Worm (Caenorhabditis elegans): ENCODE results near the gene ule-5.

Gene ule-5

ce11 chrX:11920723-11921283 is 37.9 kb downstream of the ule-5 start, which contains the start of gene Y62H9A.14:
Gene Y62H9A.14 (plus strand): TSS chrX:11921233.
- TF ChIP-seq daf-12 (tag; optimal IDR thresholded peaks at IDR 0.05) (no peak), egl-5 (tag; optimal IDR thresholded peaks at IDR 0.05) (no peak), mdl-1 (tag; optimal IDR thresholded peaks at IDR 0.05) (no peak), elt-2 (tag; optimal IDR thresholded peaks at IDR 0.05) (no peak)

ce11 chrX:11924158-11924557 is 41.2 kb downstream of the ule-5 start, which contains the start of gene F55G7.1:
Gene F55G7.1 (plus strand): TSS chrX:11924433.
- TF ChIP-seq hmg-11 (tag; optimal IDR thresholded peaks at IDR 0.05) (peak; percentile 20), fkh-10 (GFP tag; optimal IDR thresholded peaks at IDR 0.05) (no peak), nhr-77 (tag; optimal IDR thresholded peaks at IDR 0.05) (peak; percentile 82), nhr-43 (tag; optimal IDR thresholded peaks at IDR 0.05; ENCODE audit: poor library complexity, severe bottlenecking) (peak; percentile 71), ceh-16 (tag; optimal IDR thresholded peaks at IDR 0.05) (no peak), ceh-28 (tag; optimal IDR thresholded peaks at IDR 0.05) (peak; percentile 74), tbx-2 (tag; optimal IDR thresholded peaks at IDR 0.05) (peak; percentile 66), lsy-12 (tag; optimal IDR thresholded peaks at IDR 0.05) (peak; percentile 9), nfya-1 (tag; optimal IDR thresholded peaks at IDR 0.05; ENCODE audit: insufficient read depth) (peak; percentile 25), aly-2 (tag; optimal IDR thresholded peaks at IDR 0.05) (no peak), elt-2 (tag; optimal IDR thresholded peaks at IDR 0.05) (peak; percentile 28), elt-3 (tag; optimal IDR thresholded peaks at IDR 0.05) (peak in 1 of 3 experiments; percentile 37), nhr-25 (tag; optimal IDR thresholded peaks at IDR 0.05) (peak; percentile 83), snpc-4 (tag; optimal IDR thresholded peaks at IDR 0.05) (peak; percentile 86), lin-15B (tag; optimal IDR thresholded peaks at IDR 0.05) (no peak), skn-1 (tag; optimal IDR thresholded peaks at IDR 0.05) (peak; percentile 19), ceh-82 (tag; optimal IDR thresholded peaks at IDR 0.05) (peak; percentile 43), jun-1 (tag; optimal IDR thresholded peaks at IDR 0.05) (peak; percentile 20)

- TF ChIP-seq nhr-28 (tag; optimal IDR thresholded peaks at IDR 0.05) (no peak), pqm-1 (tag; optimal IDR thresholded peaks at IDR 0.05) (peak; percentile 3), elt-2 (tag; optimal IDR thresholded peaks at IDR 0.05) (peak; percentile 77)
Measured at ce11 chrX:11925243-11925642, 42.3 kb downstream of the ule-5 start.

- TF ChIP-seq skn-1 (tag; optimal IDR thresholded peaks at IDR 0.05): no peak
- TF ChIP-seq fkh-2 (tag; optimal IDR thresholded peaks at IDR 0.05): no peak
- TF ChIP-seq ZK546.5 (tag; optimal IDR thresholded peaks at IDR 0.05): no peak
- TF ChIP-seq nhr-237 (tag; optimal IDR thresholded peaks at IDR 0.05): no peak
- no peak for TF ChIP-seq ama-1 (optimal IDR thresholded peaks at IDR 0.05)
- no peak for TF ChIP-seq nhr-43 (tag; optimal IDR thresholded peaks at IDR 0.05; ENCODE audit: poor library complexity, severe bottlenecking)
- TF ChIP-seq nfya-1 (tag; optimal IDR thresholded peaks at IDR 0.05; ENCODE audit: insufficient read depth): no peak
- TF ChIP-seq fos-1 (tag; optimal IDR thresholded peaks at IDR 0.05): no peak
- TF ChIP-seq egl-5 (tag; optimal IDR thresholded peaks at IDR 0.05): no peak
- no peak for TF ChIP-seq hmg-11 (tag; optimal IDR thresholded peaks at IDR 0.05)
Measured at ce11 chrX:11927585-11927984, 44.7 kb downstream of the ule-5 start, which contains the start of gene F55G7.4. Gene F55G7.4 (plus strand): TSS chrX:11927885.

- TF ChIP-seq ama-1 (optimal IDR thresholded peaks at IDR 0.05) (no peak), egl-27 (tag; optimal IDR thresholded peaks at IDR 0.05) (no peak), pha-4 (tag; optimal IDR thresholded peaks at IDR 0.05) (no peak), unc-62 (GFP tag; optimal IDR thresholded peaks at IDR 0.05) (no peak), daf-12 (tag; optimal IDR thresholded peaks at IDR 0.05) (no peak), fkh-10 (GFP tag; optimal IDR thresholded peaks at IDR 0.05) (no peak), sea-2 (GFP tag; optimal IDR thresholded peaks at IDR 0.05) (no peak)
Measured at ce11 chrX:11931559-11931958, 48.6 kb downstream of the ule-5 start, which contains the start of gene dot-1.4. Gene dot-1.4 (minus strand): TSS chrX:11931659.

- TF ChIP-seq elt-2 (tag; optimal IDR thresholded peaks at IDR 0.05) (no peak), lin-15B (tag; optimal IDR thresholded peaks at IDR 0.05) (no peak), nhr-43 (tag; optimal IDR thresholded peaks at IDR 0.05; ENCODE audit: poor library complexity, severe bottlenecking) (no peak), tbx-2 (tag; optimal IDR thresholded peaks at IDR 0.05) (no peak), nhr-23 (tag; optimal IDR thresholded peaks at IDR 0.05) (no peak), nhr-11 (tag; optimal IDR thresholded peaks at IDR 0.05) (no peak), elt-1 (tag; optimal IDR thresholded peaks at IDR 0.05) (no peak), ama-1 (optimal IDR thresholded peaks at IDR 0.05) (no peak), elt-3 (tag; optimal IDR thresholded peaks at IDR 0.05) (no peak), mml-1 (tag; optimal IDR thresholded peaks at IDR 0.05) (no peak), lsy-12 (tag; optimal IDR thresholded peaks at IDR 0.05) (no peak), sea-2 (GFP tag; optimal IDR thresholded peaks at IDR 0.05) (no peak), daf-12 (tag; optimal IDR thresholded peaks at IDR 0.05) (no peak), aly-2 (tag; optimal IDR thresholded peaks at IDR 0.05) (no peak), skn-1 (tag; optimal IDR thresholded peaks at IDR 0.05) (no peak), nhr-28 (tag; optimal IDR thresholded peaks at IDR 0.05) (no peak), nhr-237 (tag; optimal IDR thresholded peaks at IDR 0.05) (no peak), unc-39 (tag; optimal IDR thresholded peaks at IDR 0.05) (no peak), nhr-67 (tag; optimal IDR thresholded peaks at IDR 0.05) (no peak), nhr-76 (tag; optimal IDR thresholded peaks at IDR 0.05) (no peak)
Measured at ce11 chrX:11933547-11933946, 50.6 kb downstream of the ule-5 start.

Data from whole organism, L3 larva.